Worm (Caenorhabditis elegans) whole organism, L2 larva: ENCODE data around the gene F14H3.15.

ENCODE experiments used
- R02D3.7 ChIP-seq: fragments of 150-350 bp; optimal IDR thresholded peaks from 2 replicates; lab custom pipeline; 2014; ENCODE audit warnings: missing biosample characterization, missing genetic modification characterization
- elt-3 ChIP-seq: sonication (generic microtip); optimal IDR thresholded peaks from 2 replicates; lab custom pipeline; 2017; ENCODE audit warnings: missing biosample characterization, missing genetic modification characterization
- lin-13 ChIP-seq: fragments of 150-350 bp; optimal IDR thresholded peaks from 2 replicates; lab custom pipeline; 2014; ENCODE audit warnings: missing biosample characterization, missing genetic modification reagents, missing genetic modification characterization
- unc-62 ChIP-seq: fragments of 150-350 bp; optimal IDR thresholded peaks from 2 replicates; lab custom pipeline; 2014; ENCODE audit warnings: missing biosample characterization, missing genetic modification reagents, missing genetic modification characterization

DNA sequence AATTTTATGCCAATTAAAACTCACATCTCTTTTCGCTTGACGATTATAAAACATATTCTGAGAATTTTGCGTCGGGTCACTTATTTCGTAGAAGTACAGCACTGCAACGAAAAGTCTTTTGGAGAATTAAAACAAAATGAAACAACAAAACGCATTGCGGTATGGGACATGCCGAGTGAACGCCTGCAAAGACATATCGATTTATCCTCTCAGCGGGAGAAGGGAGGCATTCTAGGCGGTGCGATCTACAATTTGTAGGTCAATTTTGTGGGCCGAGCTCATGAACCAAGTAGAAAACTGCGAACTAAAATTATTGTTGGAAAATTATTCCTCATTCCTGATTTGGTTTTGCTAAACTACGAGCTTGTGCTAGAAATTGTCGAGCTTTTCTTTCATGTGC lies 6.7 kb downstream of the F14H3.15 start, which contains the start of gene F14H3.3:
- TF ChIP-seq unc-62 (GFP tag; lab: Kevin White, UChicago) (no peak), R02D3.7 (no peak), elt-3 (tag; lab: Kevin White, UChicago) (no peak), lin-13 (GFP tag; lab: Kevin White, UChicago) (no peak)
